Fruit fly (Drosophila melanogaster): ENCODE data around the gene Cyp305a1.

The Cyp305a1 gene

dm6 chr3L:19790929-19791687 lies 22.0 kb downstream of the Cyp305a1 start (continued):
- TF ChIP-seq gro (GFP tag; optimal IDR thresholded peaks at IDR 0.05) (no peak), Dbx (GFP tag; IDR thresholded peaks at IDR 0.05) (peak; percentile 71), CG17612 (GFP tag; IDR thresholded peaks at IDR 0.05) (no peak), CG10543 (GFP tag; optimal IDR thresholded peaks at IDR 0.05) (peak; percentile 80), CG8359 (GFP tag; optimal IDR thresholded peaks at IDR 0.05; ENCODE audit: borderline replicate concordance) (no peak), cad (GFP tag; optimal IDR thresholded peaks at IDR 0.05) (no peak), salm (tag; optimal IDR thresholded peaks at IDR 0.05) (no peak), Gsc (GFP tag; IDR thresholded peaks at IDR 0.05) (no peak), tio (GFP tag; optimal IDR thresholded peaks at IDR 0.05) (peak; percentile 66), CG6175 (GFP tag; IDR thresholded peaks at IDR 0.05) (no peak), CG2712 (tag; optimal IDR thresholded peaks at IDR 0.05) (peak; percentile 75), CG11560 (tag; IDR thresholded peaks at IDR 0.05) (no peak), Ets97D (GFP tag; optimal IDR thresholded peaks at IDR 0.05) (peak; percentile 6), CG9727 (GFP tag; optimal IDR thresholded peaks at IDR 0.05) (peak; percentile 68), onecut (GFP tag; IDR thresholded peaks at IDR 0.05) (no peak), cg (GFP tag; optimal IDR thresholded peaks at IDR 0.05) (peak; percentile 79), ranshi (GFP tag; IDR thresholded peaks at IDR 0.05) (no peak), Myb (GFP tag; optimal IDR thresholded peaks at IDR 0.05) (peak; percentile 22), gsb (GFP tag; IDR thresholded peaks at IDR 0.05) (no peak), Deaf1 (tag; optimal IDR thresholded peaks at IDR 0.05) (peak; percentile 17), Dp (GFP tag; optimal IDR thresholded peaks at IDR 0.05) (no peak), CG15479 (GFP tag; optimal IDR thresholded peaks at IDR 0.05) (no peak), CHES-1-like (GFP tag; optimal IDR thresholded peaks at IDR 0.05) (peak; percentile 60), CG14014 (GFP tag; IDR thresholded peaks at IDR 0.05) (peak; percentile 42), CG5245 (GFP tag; optimal IDR thresholded peaks at IDR 0.05) (peak; percentile 42), bowl (GFP tag; IDR thresholded peaks at IDR 0.05) (no peak), lov (optimal IDR thresholded peaks at IDR 0.05) (no peak), lov (GFP tag; IDR thresholded peaks at IDR 0.05) (no peak)

dm6 chr3L:19790564-19790928 lies 22.6 kb downstream of the Cyp305a1 start:
- TF ChIP-seq toy (GFP tag; IDR thresholded peaks at IDR 0.05) (no peak), Bdp1 (GFP tag; optimal IDR thresholded peaks at IDR 0.05) (no peak), exex (tag; optimal IDR thresholded peaks at IDR 0.05) (peak; percentile 31), sd (tag; optimal IDR thresholded peaks at IDR 0.05) (peak; percentile 68), CTCF (GFP tag; optimal IDR thresholded peaks at IDR 0.05) (no peak)

dm6 chr3L:19787632-19788031 lies 25.5 kb downstream of the Cyp305a1 start:
- TF ChIP-seq CG13894 (tag; optimal IDR thresholded peaks at IDR 0.05): peak; percentile 68
- peak; percentile 40 for TF ChIP-seq mirr (GFP tag; optimal IDR thresholded peaks at IDR 0.05)
- peak; percentile 84 for TF ChIP-seq grn (GFP tag; optimal IDR thresholded peaks at IDR 0.05)
- peak; percentile 70 for TF ChIP-seq sug (tag; optimal IDR thresholded peaks at IDR 0.05)
- TF ChIP-seq CG34376 (GFP tag; optimal IDR thresholded peaks at IDR 0.05): peak; percentile 21
- TF ChIP-seq Rfx (GFP tag; IDR thresholded peaks at IDR 0.05): peak; percentile 11; the same call in 1 of the 2 replicates
- peak; percentile 50 for TF ChIP-seq exex (tag; optimal IDR thresholded peaks at IDR 0.05)
- TF ChIP-seq ro (GFP tag; IDR thresholded peaks at IDR 0.05): no peak
- peak; percentile 46 for TF ChIP-seq CG10543 (GFP tag; optimal IDR thresholded peaks at IDR 0.05)
- TF ChIP-seq CG2116 (GFP tag; optimal IDR thresholded peaks at IDR 0.05): no peak
- TF ChIP-seq Med (GFP tag): peak; percentile 71
- no peak for TF ChIP-seq CG12071 (GFP tag; optimal IDR thresholded peaks at IDR 0.05)
- peak; percentile 17 for TF ChIP-seq HmgZ (tag; optimal IDR thresholded peaks at IDR 0.05)
- 0 out of 2 replicates have a peak, but pooled peaks have one; percentile 7 for TF ChIP-seq CG32532 (GFP tag; IDR thresholded peaks at IDR 0.05)
- peak; percentile 13 for TF ChIP-seq B-H2 (GFP tag; optimal IDR thresholded peaks at IDR 0.05)
- TF ChIP-seq rib (GFP tag; IDR thresholded peaks at IDR 0.05): peak; percentile 36; the same call in 1 of the 2 replicates
- peak; percentile 30 for TF ChIP-seq CG15479 (GFP tag; optimal IDR thresholded peaks at IDR 0.05)
- TF ChIP-seq cg (GFP tag; optimal IDR thresholded peaks at IDR 0.05): peak; percentile 52
- TF ChIP-seq CG4424 (GFP tag; optimal IDR thresholded peaks at IDR 0.05): no peak
- TF ChIP-seq CG8388 (GFP tag; optimal IDR thresholded peaks at IDR 0.05): no peak
- peak; percentile 18 for TF ChIP-seq CG12769 (tag; optimal IDR thresholded peaks at IDR 0.05)
